Worm (Caenorhabditis elegans): ENCODE results near the gene F12E12.2.

The F12E12.2 gene

ce11 chrII:3705320-3705719, 34.4 kb upstream of the F12E12.2 start, which contains the start of gene srx-108:
TSS of gene srx-108 (plus strand) at chrII:3705620.
- no peak for TF ChIP-seq nhr-11 (tag; optimal IDR thresholded peaks at IDR 0.05)
- TF ChIP-seq unc-55 (GFP tag; optimal IDR thresholded peaks at IDR 0.05), result no peak
- TF ChIP-seq nhr-232 (tag; optimal IDR thresholded peaks at IDR 0.05), result no peak
- TF ChIP-seq C38D4.7 (GFP tag; optimal IDR thresholded peaks at IDR 0.05), result no peak
- no peak for TF ChIP-seq unc-3 (GFP tag; conservative IDR thresholded peaks at IDR 0.05)
- no peak for TF ChIP-seq unc-3 (tag; optimal IDR thresholded peaks at IDR 0.05)
- TF ChIP-seq ceh-18 (tag; optimal IDR thresholded peaks at IDR 0.05), result no peak
- no peak for TF ChIP-seq ref-2 (tag; optimal IDR thresholded peaks at IDR 0.05)
- TF ChIP-seq fkh-10 (GFP tag; optimal IDR thresholded peaks at IDR 0.05), result no peak
- no peak for TF ChIP-seq ceh-14 (tag; optimal IDR thresholded peaks at IDR 0.05)
- no peak for TF ChIP-seq ama-1 (optimal IDR thresholded peaks at IDR 0.05)
- TF ChIP-seq lim-6 (tag; optimal IDR thresholded peaks at IDR 0.05), result no peak
- no peak for TF ChIP-seq ceh-34 (tag; optimal IDR thresholded peaks at IDR 0.05)
- TF ChIP-seq pax-1 (tag; optimal IDR thresholded peaks at IDR 0.05), result no peak

- no peak for TF ChIP-seq unc-55 (GFP tag; optimal IDR thresholded peaks at IDR 0.05)
- TF ChIP-seq ref-2 (tag; optimal IDR thresholded peaks at IDR 0.05), result no peak
- no peak for TF ChIP-seq ceh-2 (tag; optimal IDR thresholded peaks at IDR 0.05)
- TF ChIP-seq madf-2 (tag; optimal IDR thresholded peaks at IDR 0.05), result no peak
- TF ChIP-seq elt-4 (tag; optimal IDR thresholded peaks at IDR 0.05), result no peak
Measured at ce11 chrII:3709255-3709654, 30.5 kb upstream of the F12E12.2 start, which contains the start of gene srx-110. TSS of gene srx-110 (plus strand) at chrII:3709555.

ce11 chrII:3711047-3711446, 28.7 kb upstream of the F12E12.2 start, which contains the start of gene fbxc-53:
TSS of gene fbxc-53 (plus strand) at chrII:3711291.
- TF ChIP-seq ztf-16 (tag; optimal IDR thresholded peaks at IDR 0.05) (no peak), nhr-232 (tag; optimal IDR thresholded peaks at IDR 0.05) (no peak), pha-2 (tag; optimal IDR thresholded peaks at IDR 0.05) (no peak), ceh-48 (tag; optimal IDR thresholded peaks at IDR 0.05) (no peak)

ce11 chrII:3714595-3714994, 25.2 kb upstream of the F12E12.2 start, which contains the start of gene srh-100:
TSS of gene srh-100 (minus strand) at chrII:3714695.
- TF ChIP-seq pag-3 (tag; optimal IDR thresholded peaks at IDR 0.05; ENCODE audit: borderline replicate concordance), result no peak
- no peak for TF ChIP-seq madf-2 (tag; optimal IDR thresholded peaks at IDR 0.05)
- no peak for TF ChIP-seq ets-4 (tag; optimal IDR thresholded peaks at IDR 0.05)
- TF ChIP-seq F13H6.1 (tag; optimal IDR thresholded peaks at IDR 0.05), result no peak
- TF ChIP-seq ttx-3 (tag; optimal IDR thresholded peaks at IDR 0.05), result no peak
- TF ChIP-seq fkh-10 (GFP tag; optimal IDR thresholded peaks at IDR 0.05), result no peak
- no peak for TF ChIP-seq rnt-1 (tag; optimal IDR thresholded peaks at IDR 0.05)
- no peak for TF ChIP-seq pha-2 (tag; optimal IDR thresholded peaks at IDR 0.05)
- TF ChIP-seq gmeb-2 (tag; optimal IDR thresholded peaks at IDR 0.05), result no peak
- no peak for TF ChIP-seq ceh-30 (tag; optimal IDR thresholded peaks at IDR 0.05)
- TF ChIP-seq C08G9.2 (tag; optimal IDR thresholded peaks at IDR 0.05), result no peak
- no peak for TF ChIP-seq ceh-34 (tag; optimal IDR thresholded peaks at IDR 0.05)
- no peak for TF ChIP-seq hlh-6 (tag; optimal IDR thresholded peaks at IDR 0.05)
- no peak for TF ChIP-seq hlh-8 (tag; optimal IDR thresholded peaks at IDR 0.05)
- no peak for TF ChIP-seq pat-9 (tag; optimal IDR thresholded peaks at IDR 0.05)
- no peak for TF ChIP-seq ceh-18 (tag; optimal IDR thresholded peaks at IDR 0.05)
- TF ChIP-seq unc-55 (GFP tag; optimal IDR thresholded peaks at IDR 0.05), result no peak
- no peak for TF ChIP-seq pqm-1 (tag; optimal IDR thresholded peaks at IDR 0.05)

ce11 chrII:3716455-3716854, 23.3 kb upstream of the F12E12.2 start, which contains the start of gene srh-99:
TSS of gene srh-99 (minus strand) at chrII:3716555.
- no peak for TF ChIP-seq hlh-6 (tag; optimal IDR thresholded peaks at IDR 0.05)
- no peak for TF ChIP-seq ets-4 (tag; optimal IDR thresholded peaks at IDR 0.05)
- TF ChIP-seq dmd-4 (tag; optimal IDR thresholded peaks at IDR 0.05; ENCODE audit: borderline replicate concordance), result no peak
- TF ChIP-seq tbx-7 (tag; optimal IDR thresholded peaks at IDR 0.05), result no peak
- TF ChIP-seq pag-3 (tag; optimal IDR thresholded peaks at IDR 0.05; ENCODE audit: borderline replicate concordance), result no peak
- no peak for TF ChIP-seq pros-1 (tag; optimal IDR thresholded peaks at IDR 0.05)
- TF ChIP-seq lim-6 (tag; optimal IDR thresholded peaks at IDR 0.05), result no peak
- no peak for TF ChIP-seq pat-9 (tag; optimal IDR thresholded peaks at IDR 0.05)
- TF ChIP-seq ceh-6 (GFP tag; optimal IDR thresholded peaks at IDR 0.05), result no peak
- no peak for TF ChIP-seq C08G9.2 (tag; optimal IDR thresholded peaks at IDR 0.05)

Data from whole organism, late embryonic.